Worm (Caenorhabditis elegans) whole organism, L4 larva: Measurements from ENCODE around the gene kin-24.

Experiments used
- D1046.2 ChIP-seq: fragments of 200-800 bp; sonication (Bioruptor generic); IDR thresholded peaks from 2 replicates; pipeline ENCODE4 v1.3.6; 2022; ENCODE audit warnings: missing genetic modification characterization, missing compliant biosample characterization
- R02D3.7 ChIP-seq: fragments of 150-350 bp; sonication (generic microtip); optimal IDR thresholded peaks from 3 replicates; lab custom pipeline; 2014; ENCODE audit warnings: missing biosample characterization, missing genetic modification characterization
- T20F7.1 ChIP-seq: fragments of 200-800 bp; sonication (Bioruptor generic); optimal IDR thresholded peaks from 2 replicates; lab custom pipeline; 2018; ENCODE audit warnings: mild to moderate bottlenecking, missing genetic modification characterization, missing compliant biosample characterization
- Y105C5A.15 ChIP-seq: fragments of 200-800 bp; sonication (Bioruptor generic); IDR thresholded peaks from 2 replicates; pipeline ENCODE4 v1.3.6; 2022; ENCODE audit warnings: missing genetic modification characterization, missing compliant biosample characterization
- aha-1 ChIP-seq: fragments of 150-350 bp; peaks from one replicate; lab custom pipeline; 2014; ENCODE audit warnings: missing biosample characterization, missing genetic modification characterization
- ama-1 ChIP-seq: fragments of 150-350 bp; optimal IDR thresholded peaks from 2 replicates; lab custom pipeline; 2014; ENCODE audit warnings: inconsistent platforms, mixed read lengths
- ceh-20 ChIP-seq: fragments of 200-800 bp; sonication (Bioruptor generic); IDR thresholded peaks from 2 replicates; pipeline ENCODE4 v1.3.6; 2022; ENCODE audit warnings: missing genetic modification reagents, missing genetic modification characterization, missing compliant biosample characterization
- ceh-28 ChIP-seq: fragments of 150-350 bp; optimal IDR thresholded peaks from 2 replicates; lab custom pipeline; 2014; ENCODE audit warnings: missing biosample characterization, missing genetic modification reagents, missing genetic modification characterization
- ceh-32 ChIP-seq: sonication (generic microtip); optimal IDR thresholded peaks from 2 replicates; lab custom pipeline; 2016; ENCODE audit warnings: mild to moderate bottlenecking, missing genetic modification characterization, missing compliant biosample characterization; ENCODE audit not compliant: poor library complexity
- ceh-82 ChIP-seq: sonication (generic microtip); optimal IDR thresholded peaks from 2 replicates; lab custom pipeline; 2017; ENCODE audit warnings: missing biosample characterization, missing genetic modification characterization
- cey-2 ChIP-seq: sonication (generic microtip); optimal IDR thresholded peaks from 3 replicates; lab custom pipeline; 2017; ENCODE audit warnings: missing genetic modification characterization, mild to moderate bottlenecking, missing compliant biosample characterization, antibody characterized with exemption, borderline replicate concordance; ENCODE audit not compliant: insufficient read depth
- ctbp-1 ChIP-seq: fragments of 200-800 bp; sonication (Bioruptor generic); IDR thresholded peaks from 2 replicates; pipeline ENCODE4 v1.3.6; 2022; ENCODE audit warnings: missing genetic modification reagents, missing genetic modification characterization, missing compliant biosample characterization
- daf-16 ChIP-seq, 3 experiments: sonication (generic microtip); optimal IDR thresholded peaks; 2 replicates each; lab custom pipeline; 2016 to 2017; ENCODE audit warnings: missing genetic modification characterization in 3 of 3, missing genetic modification reagents in 3 of 3, mild to moderate bottlenecking in 2 of 3, missing compliant biosample characterization in 2 of 3, missing biosample characterization in 1 of 3, moderate library complexity in 1 of 3
- daf-8 ChIP-seq: fragments of 200-800 bp; sonication (Bioruptor generic); IDR thresholded peaks from 2 replicates; pipeline ENCODE4 v1.3.6; 2022; ENCODE audit warnings: missing genetic modification characterization, missing compliant biosample characterization
- dmd-6 ChIP-seq: fragments of 200-800 bp; sonication (Bioruptor generic); IDR thresholded peaks from 2 replicates; pipeline ENCODE4 v1.3.6; 2022; ENCODE audit warnings: missing genetic modification reagents, missing genetic modification characterization, missing compliant biosample characterization
- dve-1 ChIP-seq: sonication (generic microtip); optimal IDR thresholded peaks from 2 replicates; lab custom pipeline; 2017; ENCODE audit warnings: antibody characterized with exemption, mild to moderate bottlenecking, missing genetic modification characterization, missing compliant biosample characterization; ENCODE audit not compliant: insufficient read depth
- egl-43 ChIP-seq: fragments of 200-800 bp; sonication (Bioruptor generic); IDR thresholded peaks from 2 replicates; pipeline ENCODE4 v1.3.6; 2022; ENCODE audit warnings: missing genetic modification reagents, missing genetic modification characterization, missing compliant biosample characterization
- fkh-10 ChIP-seq: fragments of 150-350 bp; optimal IDR thresholded peaks from 2 replicates; lab custom pipeline; 2014; ENCODE audit warnings: missing biosample characterization, missing genetic modification reagents, missing genetic modification characterization
- hif-1 ChIP-seq, 2 experiments: sonication (generic microtip); optimal IDR thresholded peaks; 2 replicates each; lab custom pipeline; 2016 to 2017; ENCODE audit warnings: missing compliant biosample characterization in 2 of 2, missing genetic modification characterization in 2 of 2, missing genetic modification reagents in 2 of 2, missing genotype in 2 of 2, mild to moderate bottlenecking in 1 of 2
- hlh-11 ChIP-seq: fragments of 200-800 bp; sonication (Bioruptor generic); optimal IDR thresholded peaks from 2 replicates; lab custom pipeline; 2018; ENCODE audit warnings: mild to moderate bottlenecking, missing genetic modification characterization, missing compliant biosample characterization
- hlh-30 ChIP-seq: sonication (generic microtip); optimal IDR thresholded peaks from 2 replicates; lab custom pipeline; 2017; ENCODE audit warnings: antibody characterized with exemption, mild to moderate bottlenecking, missing genetic modification characterization, missing compliant biosample characterization; ENCODE audit not compliant: insufficient read depth
- lin-1 ChIP-seq: fragments of 200-800 bp; sonication (Bioruptor generic); IDR thresholded peaks from 2 replicates; pipeline ENCODE4 v1.3.6; 2022; ENCODE audit warnings: missing genetic modification reagents, missing genetic modification characterization, missing compliant biosample characterization
- lin-15B ChIP-seq: fragments of 150-350 bp; sonication (generic microtip); optimal IDR thresholded peaks from 3 replicates; lab custom pipeline; 2014; ENCODE audit warnings: missing biosample characterization, missing genetic modification characterization
- lsy-2 ChIP-seq, 2 experiments: fragments of 150-350 bp in 1 of 2; sonication (generic microtip) in 1 of 2; optimal IDR thresholded peaks; 2 replicates each; lab custom pipeline; 2014 to 2017; ENCODE audit warnings: missing biosample characterization in 2 of 2, missing genetic modification characterization in 2 of 2
- mxl-2 ChIP-seq: fragments of 200-800 bp; sonication (Bioruptor generic); conservative IDR thresholded peaks from 2 replicates; pipeline ENCODE4 v1.3.6; 2022; ENCODE audit warnings: missing genetic modification reagents, missing genetic modification characterization, missing compliant biosample characterization
- nhr-11 ChIP-seq: fragments of 150-350 bp; optimal IDR thresholded peaks from 2 replicates; lab custom pipeline; 2014; ENCODE audit warnings: missing biosample characterization, missing genetic modification characterization
- nhr-111 ChIP-seq: fragments of 200-800 bp; sonication (Bioruptor generic); optimal IDR thresholded peaks from 2 replicates; lab custom pipeline; 2018; ENCODE audit warnings: mild to moderate bottlenecking, missing genetic modification characterization, missing compliant biosample characterization
- nhr-28 ChIP-seq: fragments of 150-350 bp; optimal IDR thresholded peaks from 2 replicates; lab custom pipeline; 2014; ENCODE audit warnings: missing biosample characterization, missing genetic modification characterization
- nhr-6 ChIP-seq: fragments of 150-350 bp; optimal IDR thresholded peaks from 2 replicates; lab custom pipeline; 2014; ENCODE audit warnings: missing biosample characterization, missing genetic modification characterization
- nhr-76 ChIP-seq: fragments of 150-350 bp; optimal IDR thresholded peaks from 2 replicates; lab custom pipeline; 2014; ENCODE audit warnings: missing biosample characterization, missing genetic modification characterization
- nhr-77 ChIP-seq: fragments of 150-350 bp; optimal IDR thresholded peaks from 2 replicates; lab custom pipeline; 2014; ENCODE audit warnings: missing biosample characterization, missing genetic modification characterization
- php-3 ChIP-seq: fragments of 200-800 bp; sonication (Bioruptor generic); IDR thresholded peaks from 2 replicates; pipeline ENCODE4 v1.3.6; 2022; ENCODE audit warnings: missing genetic modification reagents, missing genetic modification characterization, missing compliant biosample characterization
- pqm-1 ChIP-seq: sonication (generic microtip); optimal IDR thresholded peaks from 2 replicates; lab custom pipeline; 2017; ENCODE audit warnings: missing biosample characterization, missing genetic modification characterization
- sdz-12 ChIP-seq: fragments of 200-800 bp; sonication (Bioruptor generic); optimal IDR thresholded peaks from 2 replicates; lab custom pipeline; 2018; ENCODE audit warnings: mild to moderate bottlenecking, missing genetic modification characterization, missing compliant biosample characterization
- snpc-4 ChIP-seq: fragments of 150-350 bp; optimal IDR thresholded peaks from 2 replicates; lab custom pipeline; 2014; ENCODE audit warnings: missing biosample characterization, missing genetic modification characterization
- spr-1 ChIP-seq: sonication (generic microtip); optimal IDR thresholded peaks from 2 replicates; lab custom pipeline; 2016; ENCODE audit warnings: mild to moderate bottlenecking, missing genetic modification characterization, missing compliant biosample characterization
- spr-3 ChIP-seq: fragments of 200-800 bp; sonication (Bioruptor generic); optimal IDR thresholded peaks from 2 replicates; lab custom pipeline; 2018; ENCODE audit warnings: mild to moderate bottlenecking, missing genetic modification characterization, missing compliant biosample characterization
- unc-39 ChIP-seq: sonication (generic microtip); optimal IDR thresholded peaks from 2 replicates; lab custom pipeline; 2017; ENCODE audit warnings: missing biosample characterization, missing genetic modification characterization
- vab-7 ChIP-seq: fragments of 200-800 bp; sonication (Bioruptor generic); IDR thresholded peaks from 2 replicates; pipeline ENCODE4 v1.3.6; 2022; ENCODE audit warnings: missing genetic modification reagents, missing genetic modification characterization, missing compliant biosample characterization
- zfp-2 ChIP-seq: sonication (generic microtip); optimal IDR thresholded peaks from 2 replicates; lab custom pipeline; 2016; ENCODE audit warnings: mild to moderate bottlenecking, missing genetic modification characterization, missing compliant biosample characterization
- zip-2 ChIP-seq: fragments of 150-350 bp; optimal IDR thresholded peaks from 2 replicates; lab custom pipeline; 2014; ENCODE audit warnings: missing biosample characterization, missing genetic modification characterization
- ztf-7 ChIP-seq: fragments of 150-350 bp; optimal IDR thresholded peaks from 2 replicates; lab custom pipeline; 2014; ENCODE audit warnings: missing biosample characterization, missing genetic modification characterization

Gene kin-24

DNA sequence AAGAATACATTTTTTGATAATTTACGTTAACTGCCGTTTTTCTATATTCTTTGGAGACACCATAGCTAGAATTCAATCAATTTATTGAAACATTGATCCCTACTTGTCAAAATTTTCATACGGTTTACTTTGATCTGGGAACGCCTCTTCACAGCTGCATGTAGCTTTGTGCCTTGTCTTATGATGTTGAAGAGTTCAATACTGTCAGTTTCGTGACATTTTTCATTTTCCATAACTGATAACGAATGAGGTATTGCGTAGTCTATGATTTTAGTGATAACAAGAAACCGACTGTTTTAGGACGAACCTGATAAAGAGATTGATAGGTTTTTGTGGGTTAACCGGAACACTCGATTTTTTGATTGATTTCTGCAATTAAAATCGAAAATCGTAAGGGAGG is 39.5 kb downstream of the kin-24 start (continued):
- peak; percentile 98 for TF ChIP-seq pqm-1

DNA sequence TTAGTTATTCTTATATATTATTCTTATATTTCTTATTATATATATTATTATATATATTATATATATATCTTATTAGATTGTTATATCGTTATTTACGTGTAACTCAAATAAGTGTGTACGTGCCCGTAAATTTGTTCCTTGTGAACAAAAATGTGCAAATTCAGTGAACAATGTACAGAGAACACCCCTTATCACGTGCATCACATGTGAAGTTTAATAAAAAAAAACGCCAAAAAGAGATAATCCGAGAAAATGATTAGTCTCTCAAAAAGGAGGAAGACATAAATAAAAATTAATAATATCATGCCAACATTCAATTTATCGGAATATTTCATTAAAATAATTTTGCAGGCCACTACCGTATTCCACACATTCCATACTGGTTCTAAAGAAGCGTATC is 41.2 kb downstream of the kin-24 start:
- TF ChIP-seq egl-43 (GFP tag; lab: Robert Waterston, UW) (no peak), mxl-2 (peak; percentile 93), ceh-32 (no peak), ctbp-1 (GFP tag; lab: Robert Waterston, UW) (no peak), Y105C5A.15 (GFP tag; lab: Robert Waterston, UW) (no peak), T20F7.1 (peak; percentile 28), R02D3.7 (tag; lab: Kevin White, UChicago) (no peak), ztf-7 (tag; lab: Kevin White, UChicago) (no peak), aha-1 (tag; lab: Kevin White, UChicago) (peak; percentile 84), fkh-10 (GFP tag; lab: Kevin White, UChicago) (no peak), daf-8 (GFP tag; lab: Robert Waterston, UW) (no peak), sdz-12 (no peak), spr-1 (no peak), dmd-6 (GFP tag; lab: Robert Waterston, UW) (peak; percentile 24; the same call in 1 of the 2 replicates), ceh-28 (tag; lab: Kevin White, UChicago) (no peak), ceh-82 (no peak), unc-39 (tag; lab: Kevin White, UChicago) (no peak), ceh-20 (GFP tag; lab: Robert Waterston, UW) (no peak), nhr-6 (tag; lab: Kevin White, UChicago) (no peak), D1046.2 (no peak), hif-1 (tag; optimal IDR thresholded peaks at IDR 0.05; lab: Kevin White, UChicago) (no peak), cey-2 (tag; lab: Kevin White, UChicago) (no peak), nhr-76 (tag; lab: Kevin White, UChicago) (no peak), spr-3 (GFP tag; lab: Kevin White, UChicago) (no peak), lsy-2 (tag; optimal IDR thresholded peaks at IDR 0.05; lab: Kevin White, UChicago) (peak in 1 of 2 experiments; percentile 4), nhr-11 (no peak), zfp-2 (tag; lab: Kevin White, UChicago) (no peak), ama-1 (no peak), nhr-111 (GFP tag; lab: Kevin White, UChicago) (no peak), dve-1 (tag; lab: Kevin White, UChicago) (peak; percentile 41), zip-2 (tag; lab: Kevin White, UChicago) (no peak), php-3 (GFP tag; lab: Robert Waterston, UW) (no peak), nhr-77 (tag; lab: Kevin White, UChicago) (no peak), vab-7 (no peak), hlh-11 (tag; lab: Kevin White, UChicago) (peak; percentile 55), lin-1 (no peak), daf-16 (GFP tag; optimal IDR thresholded peaks at IDR 0.05; lab: Kevin White, UChicago) (no peak), daf-16 (tag; optimal IDR thresholded peaks at IDR 0.05; lab: Kevin White, UChicago) (peak; percentile 53), snpc-4 (tag; lab: Kevin White, UChicago) (no peak), lin-15B (no peak), nhr-28 (tag; lab: Kevin White, UChicago) (no peak), hlh-30 (peak; percentile 42)
